Fruit fly (Drosophila melanogaster) whole organism, pupa: ENCODE data around the gene APC7.

Source experiments
- CG12605 ChIP-seq: fragments of 200-800 bp; sonication (Bioruptor generic); IDR thresholded peaks from 2 replicates; pipeline ENCODE4 v1.3.6; 2022; ENCODE audit warnings: missing biosample characterization, missing genetic modification characterization
- CG13204 ChIP-seq: fragments of 200-800 bp; sonication (Bioruptor generic); optimal IDR thresholded peaks from 2 replicates; lab custom pipeline; 2018; ENCODE audit warnings: missing biosample characterization, mild to moderate bottlenecking, missing genetic modification characterization, moderate library complexity
- CG14655 ChIP-seq: fragments of 200-800 bp; sonication (Bioruptor generic); optimal IDR thresholded peaks from 3 replicates; lab custom pipeline; 2017; ENCODE audit warnings: mild to moderate bottlenecking, missing biosample characterization, missing genetic modification reagents, missing genetic modification characterization
- CG17806 ChIP-seq: fragments of 200-800 bp; sonication (Bioruptor generic); optimal IDR thresholded peaks from 2 replicates; lab custom pipeline; 2018; ENCODE audit warnings: missing biosample characterization, mild to moderate bottlenecking, missing genetic modification characterization, moderate library complexity
- CG32121 ChIP-seq: fragments of 200-800 bp; sonication (Bioruptor generic); IDR thresholded peaks from 2 replicates; pipeline ENCODE4 v1.3.6; 2022; ENCODE audit warnings: missing biosample characterization, missing genetic modification characterization
- CG8159 ChIP-seq: fragments of 200-800 bp; sonication (Bioruptor generic); optimal IDR thresholded peaks from 3 replicates; lab custom pipeline; 2018; ENCODE audit warnings: missing biosample characterization, mild to moderate bottlenecking, missing genetic modification characterization, moderate library complexity
- CG8301 ChIP-seq: fragments of 200-800 bp; sonication (Bioruptor generic); optimal IDR thresholded peaks from 2 replicates; lab custom pipeline; 2018; ENCODE audit warnings: missing biosample characterization, mild to moderate bottlenecking, missing genetic modification characterization
- D1 ChIP-seq: fragments of 200-800 bp; sonication (Bioruptor generic); optimal IDR thresholded peaks from 2 replicates; lab custom pipeline; 2018; ENCODE audit warnings: missing biosample characterization, mild to moderate bottlenecking, missing genetic modification characterization, moderate library complexity
- EcR ChIP-seq: fragments of 200-800 bp; sonication (Bioruptor generic); optimal IDR thresholded peaks from 3 replicates; lab custom pipeline; 2019; ENCODE audit warnings: missing biosample characterization, missing genetic modification characterization, mild to moderate bottlenecking, moderate library complexity, missing genetic modification reagents
- fd96Ca ChIP-seq: fragments of 200-800 bp; sonication (Bioruptor generic); IDR thresholded peaks from 3 replicates; pipeline ENCODE4 v1.3.6; 2022; ENCODE audit warnings: missing biosample characterization, missing genetic modification characterization
- gl ChIP-seq: fragments of 200-800 bp; sonication (Bioruptor generic); optimal IDR thresholded peaks from 2 replicates; lab custom pipeline; 2018; ENCODE audit warnings: missing biosample characterization, mild to moderate bottlenecking, missing genetic modification characterization
- rn ChIP-seq: fragments of 200-800 bp; sonication (Bioruptor generic); IDR thresholded peaks from 2 replicates; pipeline ENCODE4 v1.3.6; 2022; ENCODE audit warnings: missing biosample characterization, missing genetic modification characterization

dm6 chrX:6573799-6574198, 23.1 kb upstream of the APC7 start:
- TF ChIP-seq gl (no peak), CG14655 (GFP tag; lab: Kevin White, UChicago) (peak; percentile 63), fd96Ca (GFP tag; lab: Robert Waterston, UW) (peak; percentile 43; the same call in 1 of the 3 replicates), CG12605 (no peak), rn (GFP tag; lab: Robert Waterston, UW) (no peak), D1 (no peak), CG17806 (tag; lab: Kevin White, UChicago) (peak; percentile 15), EcR (GFP tag; lab: Kevin White, UChicago) (no peak), CG8301 (tag; lab: Kevin White, UChicago) (peak; percentile 37), CG8159 (tag; lab: Kevin White, UChicago) (peak; percentile 40), CG13204 (GFP tag; lab: Kevin White, UChicago) (no peak), CG32121 (GFP tag; lab: Robert Waterston, UW) (no peak)
